Fruit fly (Drosophila melanogaster) whole organism, embryonic: Measurements from ENCODE around the gene CG7289.
A peak's percentile ranks its signal among the peaks of the same experiment; 100 is the strongest.

ENCODE experiments used
- Bdp1 ChIP-seq: fragments of 200-800 bp; sonication (Bioruptor generic); optimal IDR thresholded peaks from 3 replicates; lab custom pipeline; 2016; ENCODE audit warnings: missing biosample characterization, missing genetic modification characterization
- Bgb ChIP-seq: fragments of 200-800 bp; sonication (Bioruptor generic); IDR thresholded peaks from 2 replicates; pipeline ENCODE4 v1.3.6; 2022; ENCODE audit warnings: missing biosample characterization, missing genetic modification characterization; ENCODE audit not compliant: partially characterized antibody
- CG11456 ChIP-seq: fragments of 200-800 bp; sonication (Bioruptor generic); IDR thresholded peaks from 3 replicates; pipeline ENCODE4 v1.3.6; 2022; ENCODE audit warnings: missing biosample characterization, missing genetic modification characterization
- CG12299 ChIP-seq: fragments of 200-800 bp; sonication (Bioruptor generic); optimal IDR thresholded peaks from 2 replicates; lab custom pipeline; 2018; ENCODE audit warnings: missing biosample characterization, mild to moderate bottlenecking, missing genetic modification characterization
- CG13287 ChIP-seq: fragments of 200-800 bp; sonication (Bioruptor generic); IDR thresholded peaks from 2 replicates; pipeline ENCODE4 v1.3.6; 2022; ENCODE audit warnings: missing biosample characterization, missing genetic modification characterization; ENCODE audit not compliant: partially characterized antibody
- CG14860 ChIP-seq: fragments of 200-800 bp; sonication (Bioruptor generic); IDR thresholded peaks from 3 replicates; pipeline ENCODE4 v1.3.6; 2022; ENCODE audit warnings: missing biosample characterization, missing genetic modification characterization; ENCODE audit not compliant: partially characterized antibody
- CG16813 ChIP-seq: fragments of 200-800 bp; sonication (Bioruptor generic); IDR thresholded peaks from 3 replicates; pipeline ENCODE4 v1.3.6; 2022; ENCODE audit warnings: missing biosample characterization, missing genetic modification characterization; ENCODE audit not compliant: partially characterized antibody
- CG18619 ChIP-seq: fragments of 200-800 bp; sonication (Bioruptor generic); optimal IDR thresholded peaks from 3 replicates; lab custom pipeline; 2017; ENCODE audit warnings: missing biosample characterization, mild to moderate bottlenecking, missing genetic modification characterization
- CG2712 ChIP-seq: fragments of 200-800 bp; optimal IDR thresholded peaks from 3 replicates; lab custom pipeline; 2019; ENCODE audit warnings: missing biosample characterization, mild to moderate bottlenecking, missing genetic modification characterization, moderate library complexity
- CG32532 ChIP-seq: fragments of 200-800 bp; sonication (Bioruptor generic); IDR thresholded peaks from 2 replicates; pipeline ENCODE4 v1.3.6; 2022; ENCODE audit warnings: missing biosample characterization, missing genetic modification characterization
- CG42726 ChIP-seq: fragments of 200-800 bp; sonication (Bioruptor generic); IDR thresholded peaks from 2 replicates; pipeline ENCODE4 v1.3.6; 2022; ENCODE audit warnings: missing biosample characterization, missing genetic modification characterization; ENCODE audit not compliant: partially characterized antibody
- CG4282 ChIP-seq: fragments of 200-800 bp; sonication (Bioruptor generic); optimal IDR thresholded peaks from 2 replicates; lab custom pipeline; 2016; ENCODE audit warnings: missing biosample characterization, missing genetic modification characterization
- CG4854 ChIP-seq: fragments of 200-800 bp; sonication (Bioruptor generic); optimal IDR thresholded peaks from 2 replicates; lab custom pipeline; 2016; ENCODE audit warnings: missing biosample characterization, missing genetic modification characterization, inconsistent platforms
- CG6791 ChIP-seq: fragments of 200-800 bp; sonication (Bioruptor generic); IDR thresholded peaks from 3 replicates; pipeline ENCODE4 v1.3.6; 2022; ENCODE audit warnings: missing biosample characterization, missing genetic modification characterization; ENCODE audit not compliant: partially characterized antibody
- CG7786 ChIP-seq: fragments of 200-800 bp; sonication (Bioruptor generic); optimal IDR thresholded peaks from 2 replicates; lab custom pipeline; 2016; ENCODE audit warnings: missing biosample characterization, missing genetic modification characterization
- HLH4C ChIP-seq: fragments of 200-800 bp; sonication (Bioruptor generic); IDR thresholded peaks from 3 replicates; pipeline ENCODE4 v1.3.6; 2022; ENCODE audit warnings: missing biosample characterization, missing genetic modification characterization; ENCODE audit not compliant: partially characterized antibody
- Mad ChIP-seq: fragments of 200-800 bp; sonication (Bioruptor generic); optimal IDR thresholded peaks from 2 replicates; lab custom pipeline; 2016; ENCODE audit warnings: missing biosample characterization, missing genetic modification characterization
- NC2β ChIP-seq: fragments of 200-800 bp; sonication (Bioruptor generic); optimal IDR thresholded peaks from 2 replicates; lab custom pipeline; 2016; ENCODE audit warnings: missing biosample characterization, missing genetic modification characterization
- Opbp ChIP-seq: fragments of 200-800 bp; sonication (Bioruptor generic); IDR thresholded peaks from 3 replicates; pipeline ENCODE4 v1.3.6; 2022; ENCODE audit warnings: missing biosample characterization, missing genetic modification characterization; ENCODE audit not compliant: partially characterized antibody
- Six4 ChIP-seq: fragments of 200-800 bp; sonication (Bioruptor generic); optimal IDR thresholded peaks from 2 replicates; lab custom pipeline; 2016; ENCODE audit warnings: missing biosample characterization, missing genetic modification characterization
- abd-A ChIP-seq: fragments of 200-800 bp; sonication (Bioruptor generic); optimal IDR thresholded peaks from 3 replicates; lab custom pipeline; 2019; ENCODE audit warnings: missing biosample characterization, mild to moderate bottlenecking, missing genetic modification characterization, moderate library complexity
- amos ChIP-seq: fragments of 200-800 bp; sonication (Bioruptor generic); IDR thresholded peaks from 2 replicates; pipeline ENCODE4 v1.3.6; 2022; ENCODE audit warnings: missing biosample characterization, missing genetic modification characterization; ENCODE audit not compliant: partially characterized antibody
- ase ChIP-seq: fragments of 200-800 bp; sonication (Bioruptor generic); IDR thresholded peaks from 3 replicates; pipeline ENCODE4 v1.3.6; 2022; ENCODE audit warnings: missing biosample characterization, missing genetic modification characterization
- ash1 ChIP-seq: fragments of 200-800 bp; sonication (Bioruptor generic); optimal IDR thresholded peaks from 2 replicates; lab custom pipeline; 2018; ENCODE audit warnings: missing biosample characterization, mild to moderate bottlenecking, missing genetic modification characterization
- ci ChIP-seq: fragments of 200-800 bp; sonication (Bioruptor generic); IDR thresholded peaks from 3 replicates; pipeline ENCODE4 v1.3.6; 2022; ENCODE audit warnings: missing biosample characterization, missing genetic modification characterization
- danr ChIP-seq: fragments of 200-800 bp; sonication (Bioruptor generic); IDR thresholded peaks from 2 replicates; pipeline ENCODE4 v1.3.6; 2022; ENCODE audit warnings: missing biosample characterization, missing genetic modification characterization
- dpn ChIP-seq, 2 experiments: fragments of 200-800 bp; sonication (Bioruptor generic); optimal IDR thresholded peaks; 3 replicates each; lab custom pipeline; 2016; ENCODE audit warnings: missing biosample characterization in 2 of 2, missing genetic modification characterization in 2 of 2
- gce ChIP-seq: fragments of 200-800 bp; sonication (Bioruptor generic); IDR thresholded peaks from 3 replicates; pipeline ENCODE4 v1.3.6; 2022; ENCODE audit warnings: missing biosample characterization, missing genetic modification characterization
- ham ChIP-seq: fragments of 200-800 bp; sonication (Bioruptor generic); IDR thresholded peaks from 2 replicates; pipeline ENCODE4 v1.3.6; 2022; ENCODE audit warnings: missing biosample characterization, missing genetic modification characterization
- hbn ChIP-seq: fragments of 200-800 bp; sonication (Bioruptor generic); IDR thresholded peaks from 2 replicates; pipeline ENCODE4 v1.3.6; 2022; ENCODE audit warnings: missing biosample characterization, missing genetic modification characterization; ENCODE audit not compliant: partially characterized antibody
- hth ChIP-seq: fragments of >200 bp; optimal IDR thresholded peaks from 2 replicates; lab custom pipeline; 2017; ENCODE audit warnings: inconsistent platforms
- inv ChIP-seq: fragments of 200-800 bp; sonication (Bioruptor generic); IDR thresholded peaks from 2 replicates; pipeline ENCODE4 v1.3.6; 2022; ENCODE audit warnings: missing biosample characterization, missing genetic modification characterization; ENCODE audit not compliant: partially characterized antibody
- knrl ChIP-seq: fragments of 200-800 bp; sonication (Bioruptor generic); IDR thresholded peaks from 3 replicates; pipeline ENCODE4 v1.3.6; 2022; ENCODE audit warnings: missing biosample characterization, missing genetic modification characterization; ENCODE audit not compliant: partially characterized antibody
- lilli ChIP-seq: fragments of 200-800 bp; sonication (Bioruptor generic); optimal IDR thresholded peaks from 3 replicates; lab custom pipeline; 2016; ENCODE audit warnings: missing biosample characterization, missing genetic modification characterization
- mirr ChIP-seq: fragments of 200-800 bp; sonication (Bioruptor generic); optimal IDR thresholded peaks from 3 replicates; lab custom pipeline; 2018; ENCODE audit warnings: missing biosample characterization, mild to moderate bottlenecking, missing genetic modification characterization
- mld ChIP-seq: fragments of 200-800 bp; sonication (Bioruptor generic); IDR thresholded peaks from 3 replicates; pipeline ENCODE4 v1.3.6; 2022; ENCODE audit warnings: missing biosample characterization, missing genetic modification characterization; ENCODE audit not compliant: partially characterized antibody
- pho ChIP-seq: fragments of 200-800 bp; sonication (Bioruptor generic); optimal IDR thresholded peaks from 2 replicates; lab custom pipeline; 2016; ENCODE audit warnings: missing biosample characterization, missing genetic modification characterization
- pzg ChIP-seq: fragments of 200-800 bp; sonication (Bioruptor generic); optimal IDR thresholded peaks from 3 replicates; lab custom pipeline; 2018; ENCODE audit warnings: missing biosample characterization, mild to moderate bottlenecking, missing genetic modification characterization, moderate library complexity
- sna ChIP-seq: fragments of 200-800 bp; sonication (Bioruptor generic); IDR thresholded peaks from 2 replicates; pipeline ENCODE4 v1.3.6; 2022; ENCODE audit warnings: missing biosample characterization, missing genetic modification characterization; ENCODE audit not compliant: partially characterized antibody
- tna ChIP-seq: fragments of 200-800 bp; sonication (Bioruptor generic); IDR thresholded peaks from 2 replicates; pipeline ENCODE4 v1.3.6; 2022; ENCODE audit warnings: missing biosample characterization, missing genetic modification characterization; ENCODE audit not compliant: partially characterized antibody
- unc-4 ChIP-seq: fragments of 200-800 bp; sonication (Bioruptor generic); IDR thresholded peaks from 2 replicates; pipeline ENCODE4 v1.3.6; 2022; ENCODE audit warnings: missing biosample characterization, missing genetic modification characterization; ENCODE audit not compliant: partially characterized antibody
- vnd ChIP-seq: fragments of 200-800 bp; sonication (Bioruptor generic); IDR thresholded peaks from 3 replicates; pipeline ENCODE4 v1.3.6; 2022; ENCODE audit warnings: missing biosample characterization, missing genetic modification characterization; ENCODE audit not compliant: partially characterized antibody
- vvl ChIP-seq: fragments of 200-800 bp; sonication (Bioruptor generic); IDR thresholded peaks from 2 replicates; pipeline ENCODE4 v1.3.6; 2022; ENCODE audit warnings: missing biosample characterization, missing genetic modification characterization
- yki ChIP-seq: fragments of >200 bp; optimal IDR thresholded peaks from 3 replicates; lab custom pipeline; 2018
- z ChIP-seq: fragments of 200-800 bp; sonication (Bioruptor generic); IDR thresholded peaks from 3 replicates; pipeline ENCODE4 v1.3.6; 2022; ENCODE audit warnings: missing biosample characterization, missing genetic modification characterization
- zen2 ChIP-seq: fragments of 200-800 bp; sonication (Bioruptor generic); IDR thresholded peaks from 3 replicates; pipeline ENCODE4 v1.3.6; 2022; ENCODE audit warnings: missing biosample characterization, missing genetic modification characterization; ENCODE audit not compliant: partially characterized antibody

Gene CG7289

DNA sequence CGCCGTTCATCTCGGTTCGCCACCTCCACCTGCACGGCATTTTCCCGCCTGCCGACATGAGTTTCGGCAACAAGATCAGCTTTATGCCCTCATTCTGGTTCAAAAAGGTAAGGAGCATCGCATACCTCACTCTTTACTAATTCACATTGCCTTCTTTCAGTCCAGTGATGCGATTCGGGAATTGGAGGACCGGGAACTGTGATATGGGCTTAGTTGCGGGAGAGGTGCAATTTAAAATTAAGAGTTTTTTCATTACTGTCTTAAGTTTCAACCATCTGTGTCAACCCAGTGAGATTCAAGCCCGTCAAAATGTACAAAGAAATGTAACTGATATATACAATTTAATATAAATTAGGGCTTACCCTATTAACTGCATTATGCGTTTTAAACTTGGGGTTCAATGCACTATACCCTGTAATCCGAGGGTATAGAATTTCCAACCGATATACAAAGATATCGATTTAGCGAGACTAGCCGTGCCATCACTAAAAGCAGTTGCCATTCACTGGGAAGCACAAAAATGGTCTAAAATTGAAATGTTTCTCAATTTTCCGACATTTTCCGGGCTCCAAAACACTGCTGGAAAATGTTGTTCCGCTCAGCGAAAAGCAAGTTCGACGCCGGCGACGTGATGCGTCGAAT is at the start of gene CG7289 (continued):
- no peak for TF ChIP-seq CG11456 (GFP tag; lab: Robert Waterston, UW)
- no peak for TF ChIP-seq CG2712
- no peak for TF ChIP-seq danr (GFP tag; lab: Robert Waterston, UW)
- no peak for TF ChIP-seq CG18619 (GFP tag; lab: Kevin White, UChicago)
- TF ChIP-seq ash1 (GFP tag; lab: Kevin White, UChicago) = no peak
- no peak for TF ChIP-seq CG4282 (GFP tag; lab: Kevin White, UChicago)
- peak; percentile 55 for TF ChIP-seq Bgb (GFP tag; lab: Robert Waterston, UW)
- peak in 1 of 2 experiments; percentile 28 for TF ChIP-seq dpn (GFP tag; optimal IDR thresholded peaks at IDR 0.05; lab: Kevin White, UChicago)
- TF ChIP-seq Six4 = no peak
- TF ChIP-seq CG12299 (tag; lab: Kevin White, UChicago) = no peak
- TF ChIP-seq CG7786 (GFP tag; lab: Kevin White, UChicago) = peak; percentile 20
- TF ChIP-seq inv (GFP tag; lab: Robert Waterston, UW) = peak; percentile 19; the same call in 1 of the 2 replicates
- TF ChIP-seq CG4854 (GFP tag; lab: Kevin White, UChicago) = no peak
- peak; percentile 71; the same call in 2 of the 3 replicates for TF ChIP-seq Opbp (GFP tag; lab: Robert Waterston, UW)
- no peak for TF ChIP-seq NC2β
- no peak for TF ChIP-seq vvl (GFP tag; lab: Robert Waterston, UW)
- TF ChIP-seq yki (lab: Kevin White, UChicago) = no peak
- no peak for TF ChIP-seq mirr
- peak; percentile 22; the same call in 1 of the 2 replicates for TF ChIP-seq CG32532 (GFP tag; lab: Robert Waterston, UW)
- TF ChIP-seq Mad (GFP tag; lab: Kevin White, UChicago) = no peak
- TF ChIP-seq ci (GFP tag; lab: Robert Waterston, UW) = 0 out of 3 replicates have a peak, but pooled peaks have one; percentile 9
- TF ChIP-seq gce = no peak
- peak; percentile 38; the same call in 1 of the 2 replicates for TF ChIP-seq hbn (GFP tag; lab: Robert Waterston, UW)
- no peak for TF ChIP-seq ase (GFP tag; lab: Robert Waterston, UW)
- TF ChIP-seq ham (GFP tag; lab: Robert Waterston, UW) = no peak
- TF ChIP-seq lilli (GFP tag; lab: Kevin White, UChicago) = peak; percentile 38
- peak; percentile 59 for TF ChIP-seq CG16813 (GFP tag; lab: Robert Waterston, UW)
- no peak for TF ChIP-seq pho (GFP tag; lab: Kevin White, UChicago)
- TF ChIP-seq sna = 0 out of 2 replicates have a peak, but pooled peaks have one; percentile 27
- TF ChIP-seq hth (lab: Kevin White, UChicago) = no peak
- peak; percentile 55 for TF ChIP-seq pzg (GFP tag; lab: Kevin White, UChicago)

DNA sequence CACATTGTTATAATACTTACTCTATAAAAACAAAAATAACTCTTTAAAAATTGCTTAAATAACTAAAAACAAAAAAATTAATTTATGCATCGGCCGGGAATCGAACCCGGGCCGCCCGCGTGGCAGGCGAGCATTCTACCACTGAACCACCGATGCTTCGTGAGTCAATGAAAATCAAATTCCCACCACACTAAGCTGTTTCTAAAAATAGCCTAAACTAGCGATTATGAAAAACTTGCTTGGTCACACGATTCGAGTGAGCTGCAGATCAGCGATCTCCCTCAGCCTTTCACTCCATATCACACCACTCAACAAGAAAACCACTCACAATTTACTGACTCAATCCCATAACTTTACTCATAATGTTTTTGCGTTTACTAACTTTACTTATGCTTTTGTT is 44.0 kb upstream of the CG7289 start:
- TF ChIP-seq sna = peak; percentile 58
- TF ChIP-seq HLH4C = peak; percentile 43; the same call in 2 of the 3 replicates
- TF ChIP-seq amos = peak; percentile 75
- no peak for TF ChIP-seq CG2712
- TF ChIP-seq Bgb (GFP tag; lab: Robert Waterston, UW) = peak; percentile 74
- no peak for TF ChIP-seq abd-A (tag; lab: Kevin White, UChicago)
- TF ChIP-seq CG42726 = 0 out of 2 replicates have a peak, but pooled peaks have one; percentile 50
- TF ChIP-seq vnd (GFP tag; lab: Robert Waterston, UW) = peak; percentile 56; the same call in 2 of the 3 replicates
- TF ChIP-seq CG14860 (GFP tag; lab: Robert Waterston, UW) = peak; percentile 42; the same call in 1 of the 3 replicates
- TF ChIP-seq Bdp1 = peak; percentile 97
- peak; percentile 37 for TF ChIP-seq CG13287 (GFP tag; lab: Robert Waterston, UW)
- TF ChIP-seq knrl (GFP tag; lab: Robert Waterston, UW) = peak; percentile 50; the same call in 2 of the 3 replicates
- TF ChIP-seq Mad (GFP tag; lab: Kevin White, UChicago) = no peak
- TF ChIP-seq z (GFP tag; lab: Robert Waterston, UW) = peak; percentile 97
- TF ChIP-seq Opbp (GFP tag; lab: Robert Waterston, UW) = peak; percentile 84
- TF ChIP-seq CG16813 (GFP tag; lab: Robert Waterston, UW) = peak; percentile 82
- 0 out of 2 replicates have a peak, but pooled peaks have one; percentile 43 for TF ChIP-seq tna (GFP tag; lab: Robert Waterston, UW)
- peak; percentile 32 for TF ChIP-seq unc-4 (GFP tag; lab: Robert Waterston, UW)
- peak; percentile 82 for TF ChIP-seq CG6791 (GFP tag; lab: Robert Waterston, UW)
- TF ChIP-seq mld = peak; percentile 69; the same call in 2 of the 3 replicates
- peak; percentile 26; the same call in 1 of the 2 replicates for TF ChIP-seq hbn (GFP tag; lab: Robert Waterston, UW)
- 0 out of 3 replicates have a peak, but pooled peaks have one; percentile 38 for TF ChIP-seq zen2 (GFP tag; lab: Robert Waterston, UW)
